Fruit fly (Drosophila melanogaster): ENCODE data around the gene Pgant5.

Pgant5 gene

dm6 chr2L:5119640-5120039 is 26.2 kb upstream of the Pgant5 start (continued):
- TF ChIP-seq CG10543 (GFP tag; optimal IDR thresholded peaks at IDR 0.05) (peak; percentile 56), sisA (GFP tag; IDR thresholded peaks at IDR 0.05) (no peak), CG12769 (tag; optimal IDR thresholded peaks at IDR 0.05) (peak; percentile 80)

dm6 chr2L:5117054-5117453 is 23.7 kb upstream of the Pgant5 start:
- TF ChIP-seq Hmr (GFP tag; optimal IDR thresholded peaks at IDR 0.05) (peak; percentile 17), pb (GFP tag; optimal IDR thresholded peaks at IDR 0.05) (no peak), Lhr (GFP tag; optimal IDR thresholded peaks at IDR 0.05) (no peak), HmgD (GFP tag; optimal IDR thresholded peaks at IDR 0.05) (no peak), B-H2 (GFP tag; optimal IDR thresholded peaks at IDR 0.05) (peak; percentile 38), row (GFP tag; IDR thresholded peaks at IDR 0.05) (0 out of 3 replicates have a peak, but pooled peaks have one; percentile 5), hbn (GFP tag; IDR thresholded peaks at IDR 0.05; ENCODE audit: partially characterized antibody) (no peak), CG2678 (tag; optimal IDR thresholded peaks at IDR 0.05) (peak; percentile 27), CG15514 (GFP tag; optimal IDR thresholded peaks at IDR 0.05) (peak; percentile 27), sob (GFP tag; IDR thresholded peaks at IDR 0.05) (no peak), CG15011 (GFP tag; optimal IDR thresholded peaks at IDR 0.05) (peak; percentile 9), aop (GFP tag; IDR thresholded peaks at IDR 0.05) (no peak), lab (GFP tag; optimal IDR thresholded peaks at IDR 0.05) (peak; percentile 22)

dm6 chr2L:5116489-5116888 is 23.1 kb upstream of the Pgant5 start:
- TF ChIP-seq nau (GFP tag; optimal IDR thresholded peaks at IDR 0.05) (peak; percentile 45), sd (tag; optimal IDR thresholded peaks at IDR 0.05) (peak; percentile 78), CG12769 (tag; optimal IDR thresholded peaks at IDR 0.05) (peak; percentile 63), CG1603 (tag; optimal IDR thresholded peaks at IDR 0.05) (no peak)

- TF ChIP-seq CG15601 (tag; optimal IDR thresholded peaks at IDR 0.05) = peak; percentile 52
- TF ChIP-seq exex (tag; optimal IDR thresholded peaks at IDR 0.05) = no peak
- TF ChIP-seq Blimp-1 (GFP tag; optimal IDR thresholded peaks at IDR 0.05) = peak; percentile 58
Observed at dm6 chr2L:5114879-5115278, 21.5 kb upstream of the Pgant5 start.

- no peak for TF ChIP-seq dmrt11E (tag; optimal IDR thresholded peaks at IDR 0.05)
- TF ChIP-seq ham (GFP tag; IDR thresholded peaks at IDR 0.05) = no peak
- TF ChIP-seq CG11504 (tag; optimal IDR thresholded peaks at IDR 0.05) = peak; percentile 28
- TF ChIP-seq chinmo (GFP tag; IDR thresholded peaks at IDR 0.05; ENCODE audit: partially characterized antibody) = 0 out of 4 replicates have a peak, but pooled peaks have one; percentile 54
- no peak for TF ChIP-seq CG16815 (GFP tag; optimal IDR thresholded peaks at IDR 0.05)
- no peak for TF ChIP-seq CG17186 (GFP tag; optimal IDR thresholded peaks at IDR 0.05)
- no peak for TF ChIP-seq Taf1 (GFP tag; IDR thresholded peaks at IDR 0.05)
- no peak for TF ChIP-seq ase (GFP tag; IDR thresholded peaks at IDR 0.05)
- peak; percentile 38 for TF ChIP-seq kah (GFP tag; optimal IDR thresholded peaks at IDR 0.05)
- no peak for TF ChIP-seq onecut (GFP tag; IDR thresholded peaks at IDR 0.05)
- peak; percentile 51 for TF ChIP-seq CG17359 (tag; optimal IDR thresholded peaks at IDR 0.05)
- TF ChIP-seq CG6813 (GFP tag; optimal IDR thresholded peaks at IDR 0.05) = peak; percentile 52
- no peak for TF ChIP-seq gce (GFP tag; IDR thresholded peaks at IDR 0.05)
- TF ChIP-seq CG30020 (tag; optimal IDR thresholded peaks at IDR 0.05) = no peak
- no peak for TF ChIP-seq CG4328 (GFP tag; optimal IDR thresholded peaks at IDR 0.05)
- TF ChIP-seq HLH3B (GFP tag; IDR thresholded peaks at IDR 0.05) = 0 out of 2 replicates have a peak, but pooled peaks have one; percentile 7
- no peak for TF ChIP-seq ewg (GFP tag; optimal IDR thresholded peaks at IDR 0.05)
- TF ChIP-seq CG1647 (GFP tag; optimal IDR thresholded peaks at IDR 0.05) = no peak
- peak; percentile 10 for TF ChIP-seq scrt (GFP tag; optimal IDR thresholded peaks at IDR 0.05)
- TF ChIP-seq pita (GFP tag; optimal IDR thresholded peaks at IDR 0.05) = no peak
- no peak for TF ChIP-seq Vsx1 (GFP tag; optimal IDR thresholded peaks at IDR 0.05)
Observed at dm6 chr2L:5113480-5114118, 20.2 kb upstream of the Pgant5 start.
